Worm (Caenorhabditis elegans): ENCODE measurements around the gene Y37E11AL.9.

Y37E11AL.9 gene

DNA sequence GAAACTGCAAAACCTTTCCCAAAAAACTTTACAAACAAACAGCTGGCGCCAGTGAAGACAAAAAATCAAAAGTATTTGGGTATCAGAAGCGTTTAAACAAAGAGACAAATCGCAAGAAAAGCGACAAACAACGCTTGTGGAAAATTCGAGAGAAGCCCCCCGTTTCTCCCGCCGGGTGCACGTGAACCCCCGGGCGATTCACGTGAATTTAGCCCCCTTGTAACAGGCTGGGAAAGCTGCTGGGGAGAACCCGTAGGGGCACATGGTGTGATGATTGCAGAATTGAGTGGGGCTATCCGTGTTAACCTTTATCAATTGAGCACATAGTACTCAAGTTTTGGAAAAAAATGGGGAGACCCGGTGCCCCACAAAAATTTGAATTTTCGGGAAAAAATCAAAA lies 46.2 kb downstream of the Y37E11AL.9 start (continued):
- TF ChIP-seq nhr-20 (tag; optimal IDR thresholded peaks at IDR 0.05), result peak; percentile 92
- peak; percentile 60 for TF ChIP-seq grh-1 (GFP tag; IDR thresholded peaks at IDR 0.05)
- peak in 2 of 3 experiments; percentile 15 for TF ChIP-seq dpl-1 (GFP tag; optimal IDR thresholded peaks at IDR 0.05)
- peak; percentile 64 for TF ChIP-seq sup-37 (GFP tag; optimal IDR thresholded peaks at IDR 0.05)
- peak; percentile 36 for TF ChIP-seq xbp-1 (tag; optimal IDR thresholded peaks at IDR 0.05)
- TF ChIP-seq nhr-19 (GFP tag; conservative IDR thresholded peaks at IDR 0.05), result peak; percentile 94
- TF ChIP-seq pag-3 (tag; optimal IDR thresholded peaks at IDR 0.05; ENCODE audit: borderline replicate concordance, insufficient read depth), result no peak
- no peak for TF ChIP-seq aly-2 (tag; optimal IDR thresholded peaks at IDR 0.05)
- no peak for TF ChIP-seq fkh-4 (tag; optimal IDR thresholded peaks at IDR 0.05; ENCODE audit: borderline replicate concordance)
- peak; percentile 57 for TF ChIP-seq C16A3.4 (tag; optimal IDR thresholded peaks at IDR 0.05)
- peak in 1 of 2 experiments; percentile 9 for TF ChIP-seq egl-27 (tag; optimal IDR thresholded peaks at IDR 0.05)
- TF ChIP-seq ztf-4 (tag; optimal IDR thresholded peaks at IDR 0.05), result peak; percentile 70
- TF ChIP-seq F16B12.6 (tag; optimal IDR thresholded peaks at IDR 0.05), result no peak
- no peak for TF ChIP-seq ets-5 (GFP tag; IDR thresholded peaks at IDR 0.05)
- TF ChIP-seq lin-35 (GFP tag; optimal IDR thresholded peaks at IDR 0.05), result peak in 1 of 2 experiments; percentile 45
- TF ChIP-seq snu-23 (GFP tag; optimal IDR thresholded peaks at IDR 0.05), result peak; percentile 87
- no peak for TF ChIP-seq hlh-17 (GFP tag; optimal IDR thresholded peaks at IDR 0.05; ENCODE audit: borderline replicate concordance)
- TF ChIP-seq nhr-85 (tag), result peak; percentile 84
- TF ChIP-seq ceh-88 (GFP tag; IDR thresholded peaks at IDR 0.05), result no peak; the same call in 1 of the 2 replicates
- TF ChIP-seq nhr-90 (tag; optimal IDR thresholded peaks at IDR 0.05; ENCODE audit: poor library complexity), result peak; percentile 63
- peak; percentile 90 for TF ChIP-seq tbx-2 (tag; optimal IDR thresholded peaks at IDR 0.05)
- peak; percentile 70 for TF ChIP-seq nhr-47 (tag; optimal IDR thresholded peaks at IDR 0.05)
- TF ChIP-seq sox-4 (tag; optimal IDR thresholded peaks at IDR 0.05), result no peak
- no peak for TF ChIP-seq C04F5.9 (tag; optimal IDR thresholded peaks at IDR 0.05)
- peak; percentile 91 for TF ChIP-seq lin-14 (GFP tag; optimal IDR thresholded peaks at IDR 0.05)
- no peak for TF ChIP-seq egl-13 (tag; optimal IDR thresholded peaks at IDR 0.05)
- peak; percentile 17 for TF ChIP-seq dsc-1 (tag; optimal IDR thresholded peaks at IDR 0.05)
- peak; percentile 94 for TF ChIP-seq rnt-1 (tag; optimal IDR thresholded peaks at IDR 0.05)
- peak; percentile 27 for TF ChIP-seq nhr-77 (tag; optimal IDR thresholded peaks at IDR 0.05)
- no peak for TF ChIP-seq unc-62 (GFP tag; optimal IDR thresholded peaks at IDR 0.05)

DNA sequence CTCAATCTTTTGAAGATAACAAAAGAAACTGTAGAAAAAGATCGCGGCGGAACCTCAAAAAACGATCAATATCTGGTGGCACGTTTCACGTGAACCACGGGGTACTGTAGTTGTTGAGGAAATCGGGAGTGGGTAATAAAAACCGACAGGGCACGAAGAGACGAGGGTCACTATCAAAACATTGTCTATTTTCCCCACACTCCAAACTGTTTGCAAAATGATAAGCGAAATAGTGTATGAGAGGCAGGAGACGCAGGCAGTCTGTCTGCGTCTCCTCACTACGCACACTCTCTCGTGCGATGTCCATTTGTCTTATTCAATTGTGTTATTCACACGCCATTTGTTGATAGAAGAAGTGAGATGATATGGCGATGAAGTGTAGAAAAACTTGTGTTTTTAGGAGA lies 47.0 kb downstream of the Y37E11AL.9 start:
- TF ChIP-seq sptf-1 (tag; optimal IDR thresholded peaks at IDR 0.05) (no peak), lin-14 (GFP tag; optimal IDR thresholded peaks at IDR 0.05) (peak; percentile 85), C04F5.9 (tag; optimal IDR thresholded peaks at IDR 0.05) (no peak), nhr-47 (tag; optimal IDR thresholded peaks at IDR 0.05) (peak; percentile 68), nhr-20 (tag; optimal IDR thresholded peaks at IDR 0.05) (peak; percentile 91), zip-4 (GFP tag; optimal IDR thresholded peaks at IDR 0.05) (no peak), snpc-4 (tag; optimal IDR thresholded peaks at IDR 0.05) (no peak), mab-9 (GFP tag; IDR thresholded peaks at IDR 0.05) (no peak), lir-3 (tag; optimal IDR thresholded peaks at IDR 0.05; ENCODE audit: poor library complexity) (no peak), vab-15 (tag; optimal IDR thresholded peaks at IDR 0.05) (peak; percentile 63), snu-23 (GFP tag; optimal IDR thresholded peaks at IDR 0.05) (peak; percentile 81), ceh-88 (GFP tag; IDR thresholded peaks at IDR 0.05) (no peak), Y116A8C.19 (tag; optimal IDR thresholded peaks at IDR 0.05; ENCODE audit: borderline replicate concordance) (no peak), fkh-4 (tag; optimal IDR thresholded peaks at IDR 0.05; ENCODE audit: borderline replicate concordance) (no peak), ama-1 (optimal IDR thresholded peaks at IDR 0.05) (peak; percentile 47), ceh-8 (GFP tag; optimal IDR thresholded peaks at IDR 0.05) (no peak), elt-3 (tag; optimal IDR thresholded peaks at IDR 0.05) (peak in 5 of 6 experiments; percentile 46 to 94 (median 85)), mdl-1 (tag; optimal IDR thresholded peaks at IDR 0.05) (peak in 1 of 2 experiments; percentile 91), ces-1 (GFP tag; optimal IDR thresholded peaks at IDR 0.05) (no peak), egl-27 (tag; optimal IDR thresholded peaks at IDR 0.05) (no peak), alr-1 (tag; optimal IDR thresholded peaks at IDR 0.05; ENCODE audit: borderline replicate concordance) (no peak), lin-15B (tag; optimal IDR thresholded peaks at IDR 0.05) (no peak), nhr-90 (tag; optimal IDR thresholded peaks at IDR 0.05; ENCODE audit: poor library complexity) (peak; percentile 92), fos-1 (tag; optimal IDR thresholded peaks at IDR 0.05) (no peak), unc-86 (tag; optimal IDR thresholded peaks at IDR 0.05) (no peak), C34B4.2 (tag; optimal IDR thresholded peaks at IDR 0.05) (no peak), rnt-1 (tag; optimal IDR thresholded peaks at IDR 0.05) (peak; percentile 54), nhr-76 (tag; optimal IDR thresholded peaks at IDR 0.05) (no peak), blmp-1 (tag; optimal IDR thresholded peaks at IDR 0.05) (peak; percentile 88), tbx-2 (tag; optimal IDR thresholded peaks at IDR 0.05) (peak; percentile 81), fkh-10 (GFP tag; optimal IDR thresholded peaks at IDR 0.05) (no peak)
